Fruit fly (Drosophila melanogaster): Measurements from ENCODE around the gene CG13082.

CG13082 gene

dm6 chr2L:19571574-19572495, 33.6 kb downstream of the CG13082 start:
- no peak for TF ChIP-seq CG17801 (GFP tag; optimal IDR thresholded peaks at IDR 0.05; ENCODE audit: partially characterized antibody)

DNA sequence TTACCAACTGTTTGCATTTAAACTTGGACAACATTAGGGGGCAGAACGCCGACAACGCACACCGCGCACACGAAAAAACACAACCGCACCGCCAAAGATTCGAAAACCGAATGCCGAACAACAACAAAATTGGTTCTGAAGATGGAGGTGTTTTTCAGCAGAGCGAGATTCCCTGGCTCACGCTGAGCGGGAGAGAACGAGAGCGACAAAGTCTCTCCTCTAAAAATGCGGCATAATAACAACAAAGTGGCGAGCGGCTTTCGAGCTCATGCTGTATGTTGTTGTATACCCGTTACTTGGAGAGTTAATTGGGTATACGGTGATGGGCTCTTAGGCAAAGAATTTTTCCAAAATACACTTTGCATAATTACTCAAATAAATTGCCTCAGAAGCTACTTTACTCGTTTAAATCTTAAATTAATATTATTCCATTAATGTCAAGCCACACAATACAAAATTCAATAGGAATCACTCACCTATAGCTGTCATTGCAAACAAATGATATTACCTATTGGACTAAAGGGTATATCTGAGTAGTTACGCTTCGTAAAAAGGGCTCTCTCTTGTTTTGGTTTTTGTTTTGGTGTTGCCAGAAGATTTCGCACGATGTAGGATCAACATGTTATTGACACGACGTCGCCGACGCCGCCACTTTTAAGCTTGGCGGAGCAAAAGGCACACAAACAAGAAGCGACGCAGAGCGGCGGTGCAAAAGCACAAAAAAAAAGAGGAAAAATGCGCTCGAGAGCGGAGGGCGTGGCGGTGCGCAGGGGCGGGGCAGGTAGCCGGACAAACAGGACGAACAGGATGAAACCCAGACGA, 34.5 kb downstream of the CG13082 start:
- peak; percentile 56 for TF ChIP-seq CG17801 (GFP tag; optimal IDR thresholded peaks at IDR 0.05; ENCODE audit: partially characterized antibody)

- TF ChIP-seq CG17801 (GFP tag; optimal IDR thresholded peaks at IDR 0.05; ENCODE audit: partially characterized antibody), result no peak
Observed at dm6 chr2L:19574364-19574763, 36.1 kb downstream of the CG13082 start.

- no peak for TF ChIP-seq CG17801 (GFP tag; optimal IDR thresholded peaks at IDR 0.05; ENCODE audit: partially characterized antibody)
Observed at dm6 chr2L:19574959-19575625, 36.9 kb downstream of the CG13082 start.

- peak; percentile 14 for TF ChIP-seq CG17801 (GFP tag; optimal IDR thresholded peaks at IDR 0.05; ENCODE audit: partially characterized antibody)
Observed at dm6 chr2L:19575626-19576298, 37.5 kb downstream of the CG13082 start.

DNA sequence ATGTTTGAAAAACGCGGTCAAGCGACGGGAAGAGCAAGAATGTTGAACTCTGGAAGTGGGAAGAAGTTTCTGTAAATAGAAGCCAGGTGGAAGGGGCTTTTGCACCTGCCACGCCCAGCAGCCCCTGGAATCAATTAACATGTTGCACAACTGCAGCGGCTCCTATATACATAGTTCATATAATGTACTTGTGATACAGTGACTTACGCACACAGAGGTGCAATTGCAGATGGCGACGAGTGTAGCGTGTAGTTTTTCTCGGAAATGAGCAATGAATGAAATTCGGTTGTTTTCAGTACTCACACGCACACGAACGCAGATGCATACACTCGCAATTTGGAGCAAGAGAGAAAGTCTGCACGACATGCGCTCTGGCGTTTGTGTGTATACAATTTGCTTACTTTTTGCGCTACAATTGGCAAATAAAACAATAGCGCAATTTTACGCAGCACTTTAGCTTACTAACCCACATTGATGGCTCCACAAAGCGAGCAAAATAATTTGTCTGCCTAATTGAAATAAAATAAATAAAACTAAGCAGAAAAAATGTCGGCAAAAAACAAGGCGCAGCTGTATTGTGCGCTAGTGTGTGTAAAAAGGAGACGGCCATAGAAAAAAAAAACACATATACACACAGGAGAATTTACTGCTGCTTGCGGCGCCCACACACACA, 38.2 kb downstream of the CG13082 start:
- peak; percentile 56 for TF ChIP-seq CG17801 (GFP tag; optimal IDR thresholded peaks at IDR 0.05; ENCODE audit: partially characterized antibody)

dm6 chr2L:19577187-19577765, 39.1 kb downstream of the CG13082 start, which contains the start of the genes spi and msb1l:
Gene spi, minus strand, starts transcription at chr2L:19577315.
Gene msb1l, plus strand, starts transcription at chr2L:19577701.
- TF ChIP-seq CG17801 (GFP tag; optimal IDR thresholded peaks at IDR 0.05; ENCODE audit: partially characterized antibody), result peak; percentile 17

- no peak for TF ChIP-seq CG17801 (GFP tag; optimal IDR thresholded peaks at IDR 0.05; ENCODE audit: partially characterized antibody)
Observed at dm6 chr2L:19579995-19580578, 41.9 kb downstream of the CG13082 start, which contains the start of gene Pmvk. Gene Pmvk, minus strand, starts transcription at chr2L:19580351.

- peak; percentile 36 for TF ChIP-seq CG17801 (GFP tag; optimal IDR thresholded peaks at IDR 0.05; ENCODE audit: partially characterized antibody)
Observed at dm6 chr2L:19582185-19582584, 44.0 kb downstream of the CG13082 start, which contains the start of gene Hakai. Gene Hakai, minus strand, starts transcription at chr2L:19582474.

DNA sequence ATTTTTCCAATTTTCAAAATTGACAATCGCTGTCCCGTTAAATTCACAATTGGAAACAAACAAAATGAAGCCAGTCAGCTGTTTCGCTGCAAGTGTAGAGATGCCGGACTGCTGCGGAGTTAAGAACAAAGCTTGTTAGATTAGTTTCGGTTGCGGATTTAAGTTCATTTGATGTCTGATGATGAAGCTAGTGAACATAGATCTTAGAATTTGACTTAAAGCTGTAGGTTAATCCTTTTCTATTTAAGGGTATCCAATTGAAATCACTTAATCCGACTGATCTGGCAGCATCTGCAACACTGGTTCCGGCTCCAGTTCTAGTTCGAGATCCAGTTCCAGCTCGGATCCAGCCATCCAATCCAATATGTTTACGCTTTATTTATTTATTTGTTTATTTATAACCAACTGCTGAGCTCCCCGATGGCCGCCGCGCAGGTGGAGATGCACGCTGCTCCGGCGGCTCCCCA, 45.7 kb downstream of the CG13082 start, which contains the start of the genes PCNA2 and CG10366:
Gene PCNA2, minus strand, starts transcription at position 65 of the 467 bp plus-strand sequence.
Gene CG10366, plus strand, starts transcription at position 310 of the 467 bp plus-strand sequence.
- peak; percentile 48 for TF ChIP-seq CG17801 (GFP tag; optimal IDR thresholded peaks at IDR 0.05; ENCODE audit: partially characterized antibody)

- TF ChIP-seq CG17801 (GFP tag; optimal IDR thresholded peaks at IDR 0.05; ENCODE audit: partially characterized antibody), result peak; percentile 34
Observed at dm6 chr2L:19586436-19587333, 48.5 kb downstream of the CG13082 start, which contains the start of gene Lar. Gene Lar, plus strand, starts transcription at chr2L:19586623.

DNA sequence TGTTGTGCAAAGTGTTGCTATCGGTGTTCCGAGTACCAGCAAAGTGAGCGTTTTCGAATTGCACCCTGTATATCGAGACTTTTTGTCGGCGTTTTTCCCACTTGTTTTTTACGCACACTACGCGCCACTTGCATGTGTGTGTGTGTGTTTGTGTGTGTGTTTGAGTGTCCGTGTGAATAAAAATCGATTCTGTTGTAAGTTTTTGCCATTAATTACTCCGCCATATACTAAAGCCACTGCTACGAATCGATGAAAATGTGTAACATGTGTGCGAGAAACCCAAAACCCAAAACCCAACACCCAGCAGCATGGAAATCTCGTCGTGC, 49.1 kb downstream of the CG13082 start:
- no peak for TF ChIP-seq CG17801 (GFP tag; optimal IDR thresholded peaks at IDR 0.05; ENCODE audit: partially characterized antibody)

Measured in ovary, adult (tissue).